Worm (Caenorhabditis elegans): ENCODE measurements around the gene nhr-8.

DNA sequence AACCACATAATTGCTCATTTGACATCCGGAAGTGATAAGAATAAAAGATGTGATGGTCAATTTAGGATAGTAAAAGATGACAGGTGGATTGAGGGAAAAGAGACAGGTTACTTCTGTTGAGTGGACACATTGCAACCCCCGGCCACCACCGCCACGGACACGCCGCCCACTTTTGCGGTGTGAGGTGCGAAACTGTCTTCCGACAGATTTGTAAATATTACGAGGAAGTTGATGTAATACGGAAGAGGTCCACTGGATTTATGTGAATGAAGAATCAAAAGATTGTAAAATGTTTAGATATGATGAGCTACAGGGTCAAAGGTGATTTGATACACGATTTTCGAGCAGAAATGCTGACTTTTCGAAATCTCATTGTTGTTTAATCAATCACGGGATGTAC is 37.9 kb upstream of the nhr-8 start, which contains the start of gene C08G9.2:
- TF ChIP-seq unc-62 (GFP tag; optimal IDR thresholded peaks at IDR 0.05), result no peak
- TF ChIP-seq lin-39 (tag; optimal IDR thresholded peaks at IDR 0.05), result no peak
- TF ChIP-seq skn-1 (tag; optimal IDR thresholded peaks at IDR 0.05), result no peak
- no peak for TF ChIP-seq snpc-4 (tag; optimal IDR thresholded peaks at IDR 0.05)
- no peak for TF ChIP-seq nhr-25 (tag; optimal IDR thresholded peaks at IDR 0.05)
- TF ChIP-seq aly-2 (tag; optimal IDR thresholded peaks at IDR 0.05), result no peak
- no peak for TF ChIP-seq nhr-28 (tag; optimal IDR thresholded peaks at IDR 0.05)
- no peak for TF ChIP-seq nhr-12 (tag; optimal IDR thresholded peaks at IDR 0.05)
- no peak for TF ChIP-seq zag-1 (tag; optimal IDR thresholded peaks at IDR 0.05)

All from whole organism, L3 larva.